Fruit fly (Drosophila melanogaster) whole organism, adult: ENCODE measurements around the gene Atg4b.

Experiments
- CG11617 ChIP-seq: fragments of 200-800 bp; sonication (Bioruptor generic); optimal IDR thresholded peaks from 2 replicates; lab custom pipeline; 2017; ENCODE audit warnings: mild to moderate bottlenecking, missing biosample characterization, missing genetic modification reagents, missing genetic modification characterization
- CG12768 ChIP-seq: fragments of 200-800 bp; sonication (Bioruptor generic); optimal IDR thresholded peaks from 2 replicates; lab custom pipeline; 2017; ENCODE audit warnings: missing biosample characterization, missing genetic modification characterization, mild to moderate bottlenecking, moderate library complexity, missing genetic modification reagents
- CG14711 ChIP-seq: fragments of 200-800 bp; sonication (Bioruptor generic); optimal IDR thresholded peaks from 2 replicates; lab custom pipeline; 2018; ENCODE audit warnings: missing biosample characterization, mild to moderate bottlenecking, missing genetic modification characterization, moderate library complexity
- CG1620 ChIP-seq: fragments of 200-800 bp; sonication (Bioruptor generic); optimal IDR thresholded peaks from 2 replicates; lab custom pipeline; 2016; ENCODE audit warnings: missing biosample characterization, missing genetic modification characterization
- CG33017 ChIP-seq: fragments of 200-800 bp; sonication (Bioruptor generic); optimal IDR thresholded peaks from 2 replicates; lab custom pipeline; 2018; ENCODE audit warnings: missing biosample characterization, mild to moderate bottlenecking, missing genetic modification characterization, moderate library complexity
- CG5204 ChIP-seq: fragments of 200-800 bp; sonication (Bioruptor generic); optimal IDR thresholded peaks from 2 replicates; lab custom pipeline; 2016; ENCODE audit warnings: missing biosample characterization, missing genetic modification characterization
- CG7045 ChIP-seq: fragments of 200-800 bp; sonication (Bioruptor generic); optimal IDR thresholded peaks from 2 replicates; lab custom pipeline; 2017; ENCODE audit warnings: missing biosample characterization, mild to moderate bottlenecking, missing genetic modification characterization
- CG7101 ChIP-seq: fragments of 200-800 bp; sonication (Bioruptor generic); optimal IDR thresholded peaks from 2 replicates; lab custom pipeline; 2018; ENCODE audit warnings: missing biosample characterization, mild to moderate bottlenecking, missing genetic modification characterization, moderate library complexity
- Clk ChIP-seq: fragments of 200-800 bp; sonication (Bioruptor generic); optimal IDR thresholded peaks from 2 replicates; lab custom pipeline; 2017; ENCODE audit warnings: missing biosample characterization, missing genetic modification characterization
- Crg-1 ChIP-seq: fragments of 200-800 bp; sonication (Bioruptor generic); optimal IDR thresholded peaks from 2 replicates; lab custom pipeline; 2016; ENCODE audit warnings: missing biosample characterization, missing genetic modification characterization
- Hr96 ChIP-seq: fragments of 200-800 bp; sonication (Bioruptor generic); optimal IDR thresholded peaks from 2 replicates; lab custom pipeline; 2016; ENCODE audit warnings: missing biosample characterization, missing genetic modification characterization
- Mnt ChIP-seq: fragments of 200-800 bp; sonication (Bioruptor generic); optimal IDR thresholded peaks from 2 replicates; lab custom pipeline; 2016; ENCODE audit warnings: missing biosample characterization, mild to moderate bottlenecking, missing genetic modification characterization
- bab1 ChIP-seq: fragments of 200-800 bp; sonication (Bioruptor generic); optimal IDR thresholded peaks from 3 replicates; lab custom pipeline; 2019; ENCODE audit warnings: missing biosample characterization, mild to moderate bottlenecking, missing genetic modification characterization, moderate library complexity
- cic ChIP-seq: fragments of 200-800 bp; sonication (Bioruptor generic); optimal IDR thresholded peaks from 2 replicates; lab custom pipeline; 2017; ENCODE audit warnings: missing biosample characterization, mild to moderate bottlenecking, missing genetic modification characterization, moderate library complexity
- cnc ChIP-seq, 2 experiments: fragments of >200 bp; optimal IDR thresholded peaks; 2 replicates each; lab custom pipeline; 2017
- kay ChIP-seq: fragments of 200-800 bp; sonication (Bioruptor generic); peaks from one replicate; lab custom pipeline; 2016; ENCODE audit warnings: missing biosample characterization, missing genetic modification characterization, borderline replicate concordance
- ovo ChIP-seq: fragments of 200-800 bp; sonication (Bioruptor generic); optimal IDR thresholded peaks from 2 replicates; lab custom pipeline; 2016; ENCODE audit warnings: missing biosample characterization, missing genetic modification characterization
- pad ChIP-seq: fragments of 200-800 bp; sonication (Bioruptor generic); optimal IDR thresholded peaks from 3 replicates; lab custom pipeline; 2017; ENCODE audit warnings: missing biosample characterization, missing genetic modification characterization, mild to moderate bottlenecking, moderate library complexity, missing genetic modification reagents
- tj ChIP-seq: fragments of 200-800 bp; sonication (Bioruptor generic); optimal IDR thresholded peaks from 3 replicates; lab custom pipeline; 2017; ENCODE audit warnings: missing biosample characterization, mild to moderate bottlenecking, missing genetic modification characterization, moderate library complexity
- toe ChIP-seq: fragments of 200-800 bp; sonication (Bioruptor generic); optimal IDR thresholded peaks from 2 replicates; lab custom pipeline; 2016; ENCODE audit warnings: missing biosample characterization, missing genetic modification characterization

Gene Atg4b

dm6 chr3R:15356645-15357431, at the start of gene Atg4b, which contains the start of gene Hibch:
TSS of gene Atg4b (minus strand) at chr3R:15356924.
TSS of gene Hibch (plus strand) at chr3R:15357229.
- TF ChIP-seq Clk (GFP tag; lab: Kevin White, UChicago) (peak; percentile 79), cnc (optimal IDR thresholded peaks at IDR 0.05; lab: Kevin White, UChicago) (no peak), tj (GFP tag; lab: Kevin White, UChicago) (no peak), bab1 (GFP tag; lab: Kevin White, UChicago) (peak; percentile 88), toe (GFP tag; lab: Kevin White, UChicago) (no peak), CG11617 (GFP tag; lab: Kevin White, UChicago) (peak; percentile 86), Crg-1 (peak; percentile 79), CG12768 (peak; percentile 90), Hr96 (no peak), CG7045 (peak; percentile 83), ovo (GFP tag; lab: Kevin White, UChicago) (peak; percentile 67), kay (GFP tag; lab: Kevin White, UChicago) (no peak), CG5204 (GFP tag; lab: Kevin White, UChicago) (no peak), pad (GFP tag; lab: Kevin White, UChicago) (peak; percentile 79), CG14711 (tag; lab: Kevin White, UChicago) (peak; percentile 84), cic (GFP tag; lab: Kevin White, UChicago) (peak; percentile 76), Mnt (GFP tag; lab: Kevin White, UChicago) (peak; percentile 63), CG33017 (tag; lab: Kevin White, UChicago) (peak; percentile 77), CG1620 (GFP tag; lab: Kevin White, UChicago) (peak; percentile 67), CG7101 (tag; lab: Kevin White, UChicago) (peak; percentile 88)

- TF ChIP-seq tj (GFP tag; lab: Kevin White, UChicago), result no peak
- TF ChIP-seq Mnt (GFP tag; lab: Kevin White, UChicago), result no peak
- no peak for TF ChIP-seq CG7101 (tag; lab: Kevin White, UChicago)
- TF ChIP-seq Clk (GFP tag; lab: Kevin White, UChicago), result no peak
- no peak for TF ChIP-seq kay (GFP tag; lab: Kevin White, UChicago)
- no peak for TF ChIP-seq CG12768
- TF ChIP-seq CG14711 (tag; lab: Kevin White, UChicago), result no peak
- TF ChIP-seq CG1620 (GFP tag; lab: Kevin White, UChicago), result no peak
Measured at dm6 chr3R:15406393-15406792, 49.7 kb upstream of the Atg4b start.

- TF ChIP-seq Hr96 (no peak), CG14711 (tag; lab: Kevin White, UChicago) (peak; percentile 41), CG12768 (peak; percentile 84), CG1620 (GFP tag; lab: Kevin White, UChicago) (no peak), bab1 (GFP tag; lab: Kevin White, UChicago) (no peak), CG11617 (GFP tag; lab: Kevin White, UChicago) (peak; percentile 14), cnc (optimal IDR thresholded peaks at IDR 0.05; lab: Kevin White, UChicago) (no peak), ovo (GFP tag; lab: Kevin White, UChicago) (peak; percentile 2), cic (GFP tag; lab: Kevin White, UChicago) (peak; percentile 82), Clk (GFP tag; lab: Kevin White, UChicago) (peak; percentile 46), kay (GFP tag; lab: Kevin White, UChicago) (peak; percentile 83), Crg-1 (no peak), CG5204 (GFP tag; lab: Kevin White, UChicago) (peak; percentile 26), CG7101 (tag; lab: Kevin White, UChicago) (peak; percentile 53), CG33017 (tag; lab: Kevin White, UChicago) (peak; percentile 38), toe (GFP tag; lab: Kevin White, UChicago) (peak; percentile 65), Mnt (GFP tag; lab: Kevin White, UChicago) (peak; percentile 1), CG7045 (peak; percentile 85), pad (GFP tag; lab: Kevin White, UChicago) (peak; percentile 51), tj (GFP tag; lab: Kevin White, UChicago) (no peak)
Measured at dm6 chr3R:15402654-15403053, 45.9 kb upstream of the Atg4b start.

- TF ChIP-seq tj (GFP tag; lab: Kevin White, UChicago) (no peak), Clk (GFP tag; lab: Kevin White, UChicago) (no peak), CG14711 (tag; lab: Kevin White, UChicago) (no peak), CG33017 (tag; lab: Kevin White, UChicago) (no peak), CG12768 (no peak)
Measured at dm6 chr3R:15393206-15393805, 36.6 kb upstream of the Atg4b start.

dm6 chr3R:15382851-15383250, 26.1 kb upstream of the Atg4b start, which contains the start of gene h-cup:
TSS of gene h-cup (minus strand) at chr3R:15382951.
- TF ChIP-seq Crg-1, result no peak
- no peak for TF ChIP-seq CG7045
- TF ChIP-seq ovo (GFP tag; lab: Kevin White, UChicago), result no peak
- TF ChIP-seq tj (GFP tag; lab: Kevin White, UChicago), result no peak
- TF ChIP-seq CG5204 (GFP tag; lab: Kevin White, UChicago), result no peak
- no peak for TF ChIP-seq CG14711 (tag; lab: Kevin White, UChicago)
- TF ChIP-seq CG12768, result no peak
- TF ChIP-seq pad (GFP tag; lab: Kevin White, UChicago), result no peak
- no peak for TF ChIP-seq CG7101 (tag; lab: Kevin White, UChicago)
- no peak for TF ChIP-seq toe (GFP tag; lab: Kevin White, UChicago)
- no peak for TF ChIP-seq CG1620 (GFP tag; lab: Kevin White, UChicago)
- TF ChIP-seq Clk (GFP tag; lab: Kevin White, UChicago), result no peak
- no peak for TF ChIP-seq cic (GFP tag; lab: Kevin White, UChicago)
- no peak for TF ChIP-seq Mnt (GFP tag; lab: Kevin White, UChicago)
- no peak for TF ChIP-seq CG33017 (tag; lab: Kevin White, UChicago)
- no peak for TF ChIP-seq cnc (optimal IDR thresholded peaks at IDR 0.05; lab: Kevin White, UChicago)
- TF ChIP-seq Hr96, result no peak
